Worm (Caenorhabditis elegans) whole organism, L4/young adult: Measurements from ENCODE around the gene T01D3.3.

Experiments
- W03F9.2 ChIP-seq: fragments of 150-350 bp; optimal IDR thresholded peaks from 2 replicates; lab custom pipeline; 2014; ENCODE audit warnings: missing biosample characterization, missing genetic modification characterization
- him-1 ChIP-seq: sonication (generic microtip); optimal IDR thresholded peaks from 2 replicates; lab custom pipeline; 2016; ENCODE audit warnings: missing genotype, missing genetic modification reagents, missing genetic modification characterization, missing compliant biosample characterization

DNA sequence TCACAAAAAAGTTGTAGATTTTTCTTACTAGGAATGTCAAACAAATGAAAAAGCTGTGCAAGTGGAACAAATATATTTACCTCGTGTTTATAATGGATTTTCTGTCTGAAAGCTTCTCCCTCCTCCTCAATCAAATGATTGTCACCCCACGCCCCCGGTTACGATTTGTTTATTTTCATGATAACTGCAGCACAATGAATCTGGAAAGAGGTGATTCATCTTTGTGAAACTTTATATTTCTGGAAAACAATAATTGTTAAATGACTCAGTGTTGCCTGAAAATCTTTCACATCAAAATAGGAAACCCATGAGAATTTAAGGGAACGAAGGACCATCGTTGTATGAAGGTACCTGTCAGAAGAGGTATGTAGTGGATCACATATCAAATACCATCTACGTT is 44.6 kb downstream of the T01D3.3 start, which contains the start of gene F35E12.10:
- TF ChIP-seq W03F9.2 (tag; lab: Kevin White, UChicago) (no peak), him-1 (tag; lab: Kevin White, UChicago) (no peak)
